Worm (Caenorhabditis elegans) whole organism, young adult: Measurements from ENCODE around the gene C44C10.5.

ENCODE experiments used
- B0336.3 ChIP-seq: fragments of 200-800 bp; sonication (Bioruptor generic); IDR thresholded peaks from 2 replicates; pipeline ENCODE4 v1.3.6; 2022; ENCODE audit warnings: missing genetic modification characterization, missing compliant biosample characterization
- F39B2.1 ChIP-seq: fragments of 200-800 bp; sonication (Bioruptor generic); IDR thresholded peaks from 2 replicates; pipeline ENCODE4 v1.3.6; 2022; ENCODE audit warnings: missing genetic modification reagents, missing genetic modification characterization, missing compliant biosample characterization
- K11D2.4 ChIP-seq: fragments of 200-800 bp; sonication (Bioruptor generic); IDR thresholded peaks from 2 replicates; pipeline ENCODE4 v1.3.6; 2022; ENCODE audit warnings: missing genetic modification reagents, missing genetic modification characterization, missing compliant biosample characterization
- K12H6.12 ChIP-seq: fragments of 200-800 bp; sonication (Bioruptor generic); optimal IDR thresholded peaks from 2 replicates; lab custom pipeline; 2018; ENCODE audit warnings: mild to moderate bottlenecking, missing genetic modification characterization, missing compliant biosample characterization
- Y53F4B.3 ChIP-seq: fragments of 200-800 bp; sonication (Bioruptor generic); IDR thresholded peaks from 2 replicates; pipeline ENCODE4 v1.3.6; 2022; ENCODE audit warnings: missing genetic modification reagents, missing genetic modification characterization, missing compliant biosample characterization
- Y53G8AR.9 ChIP-seq: fragments of 200-800 bp; sonication (Bioruptor generic); conservative IDR thresholded peaks from 2 replicates; pipeline ENCODE4 v1.3.6; 2022; ENCODE audit warnings: missing genetic modification reagents, missing genetic modification characterization, missing compliant biosample characterization
- Y67H2A.10 ChIP-seq: fragments of 200-800 bp; sonication (Bioruptor generic); conservative IDR thresholded peaks from 2 replicates; pipeline ENCODE4 v1.3.6; 2022; ENCODE audit warnings: missing genetic modification reagents, missing genetic modification characterization, missing compliant biosample characterization
- Y79H2A.3 ChIP-seq: fragments of 200-800 bp; sonication (Bioruptor generic); conservative IDR thresholded peaks from 2 replicates; pipeline ENCODE4 v1.3.6; 2022; ENCODE audit warnings: missing genetic modification reagents, missing genetic modification characterization, missing compliant biosample characterization
- atf-7 ChIP-seq: sonication (generic microtip); optimal IDR thresholded peaks from 2 replicates; lab custom pipeline; 2017; ENCODE audit warnings: mild to moderate bottlenecking, missing genetic modification characterization, missing compliant biosample characterization
- bed-1 ChIP-seq: fragments of 200-800 bp; sonication (Bioruptor generic); IDR thresholded peaks from 2 replicates; pipeline ENCODE4 v1.3.6; 2022; ENCODE audit warnings: missing genetic modification reagents, missing genetic modification characterization, missing compliant biosample characterization
- cebp-2 ChIP-seq: fragments of 200-800 bp; sonication (Bioruptor generic); IDR thresholded peaks from 2 replicates; pipeline ENCODE4 v1.3.6; 2022; ENCODE audit warnings: missing genetic modification characterization, missing compliant biosample characterization
- ceh-58 ChIP-seq: fragments of 200-800 bp; sonication (Bioruptor generic); IDR thresholded peaks from 2 replicates; pipeline ENCODE4 v1.3.6; 2022; ENCODE audit warnings: missing genetic modification characterization, missing compliant biosample characterization
- madf-10 ChIP-seq: sonication (generic microtip); optimal IDR thresholded peaks from 2 replicates; lab custom pipeline; 2016; ENCODE audit warnings: mild to moderate bottlenecking, missing genetic modification characterization, missing compliant biosample characterization
- madf-6 ChIP-seq: fragments of 200-800 bp; sonication (Bioruptor generic); IDR thresholded peaks from 2 replicates; pipeline ENCODE4 v1.3.6; 2022; ENCODE audit warnings: missing genetic modification reagents, missing genetic modification characterization, missing compliant biosample characterization
- mel-28 ChIP-seq: sonication (generic microtip); optimal IDR thresholded peaks from 2 replicates; lab custom pipeline; 2016; ENCODE audit warnings: borderline replicate concordance, mild to moderate bottlenecking, missing genetic modification characterization, missing compliant biosample characterization
- nhr-80 ChIP-seq: sonication (generic microtip); optimal IDR thresholded peaks from 2 replicates; lab custom pipeline; 2016; ENCODE audit warnings: missing genetic modification characterization, missing compliant biosample characterization
- pha-4 ChIP-seq: fragments of 150-350 bp; sonication (generic microtip); optimal IDR thresholded peaks from 2 replicates; lab custom pipeline; 2014; ENCODE audit warnings: missing biosample characterization, missing genetic modification reagents, missing genetic modification characterization
- sdz-38 ChIP-seq: sonication (generic microtip); optimal IDR thresholded peaks from 2 replicates; lab custom pipeline; 2016; ENCODE audit warnings: missing genotype, missing genetic modification characterization, missing compliant biosample characterization
- snpc-4 ChIP-seq, 5 experiments: fragments of 150-350 bp in 1 of 5; sonication (generic microtip) in 4 of 5; optimal IDR thresholded peaks; 2 replicates each; lab custom pipeline; 2014 to 2018; ENCODE audit warnings: missing genetic modification characterization in 5 of 5, missing biosample characterization in 3 of 5, antibody characterized with exemption in 2 of 5, mild to moderate bottlenecking in 2 of 5, missing compliant biosample characterization in 2 of 5, missing genotype in 2 of 5, moderate library complexity in 2 of 5, missing genetic modification reagents in 1 of 5
- xnd-1 ChIP-seq: sonication (generic microtip); optimal IDR thresholded peaks from 2 replicates; lab custom pipeline; 2016; ENCODE audit warnings: missing genotype, missing genetic modification reagents, missing genetic modification characterization, missing compliant biosample characterization
- ztf-28 ChIP-seq: fragments of 200-800 bp; sonication (Bioruptor generic); IDR thresholded peaks from 2 replicates; pipeline ENCODE4 v1.3.6; 2022; ENCODE audit warnings: missing genetic modification reagents, missing genetic modification characterization, missing compliant biosample characterization

The C44C10.5 gene

DNA sequence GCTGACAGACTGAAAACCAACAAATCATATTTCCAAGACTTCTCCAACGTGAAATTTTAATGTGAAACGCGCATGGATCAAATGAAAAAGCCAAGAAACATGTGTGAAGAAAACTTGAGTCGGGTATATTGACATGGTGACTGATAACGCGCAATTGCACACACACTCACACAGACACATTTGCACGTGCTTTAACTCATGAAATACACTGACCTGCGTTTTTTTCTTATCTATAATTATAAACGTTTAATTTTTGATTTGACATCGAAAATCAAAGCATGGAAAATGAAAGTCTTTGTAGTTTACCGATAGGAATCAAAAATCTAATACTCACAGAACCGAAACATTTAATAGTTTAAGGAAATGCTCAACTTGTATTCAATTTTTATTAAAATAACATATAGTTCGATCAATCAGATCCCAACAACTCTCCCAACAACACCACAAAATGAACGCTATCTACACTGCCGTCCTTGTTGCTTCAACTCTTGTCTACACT lies 48.3 kb downstream of the C44C10.5 start, which contains the start of gene nspa-9:
Gene nspa-9 (plus strand): TSS at position 449 of the 499 bp plus-strand sequence.
- TF ChIP-seq B0336.3 (GFP tag; lab: Robert Waterston, UW) = no peak
- no peak for TF ChIP-seq K12H6.12 (tag; lab: Kevin White, UChicago)
- no peak for TF ChIP-seq mel-28 (tag; lab: Kevin White, UChicago)
- no peak for TF ChIP-seq Y79H2A.3 (GFP tag; lab: Robert Waterston, UW)
- no peak for TF ChIP-seq ztf-28
- TF ChIP-seq K11D2.4 = no peak
- no peak for TF ChIP-seq Y53G8AR.9
- TF ChIP-seq ceh-58 (GFP tag; lab: Robert Waterston, UW) = no peak
- TF ChIP-seq xnd-1 (tag; lab: Kevin White, UChicago) = no peak
- TF ChIP-seq sdz-38 (tag; lab: Kevin White, UChicago) = no peak
- TF ChIP-seq madf-6 = no peak
- no peak for TF ChIP-seq Y53F4B.3 (GFP tag; lab: Robert Waterston, UW)
- no peak for TF ChIP-seq cebp-2 (GFP tag; lab: Robert Waterston, UW)
- no peak for TF ChIP-seq F39B2.1
- TF ChIP-seq nhr-80 (tag; lab: Kevin White, UChicago) = peak; percentile 86
- TF ChIP-seq snpc-4 (GFP tag; optimal IDR thresholded peaks at IDR 0.05; lab: Kevin White, UChicago) = no peak
- TF ChIP-seq snpc-4 (tag; optimal IDR thresholded peaks at IDR 0.05; lab: Kevin White, UChicago) = no peak
- TF ChIP-seq bed-1 (GFP tag; lab: Robert Waterston, UW) = no peak
- TF ChIP-seq atf-7 (tag; lab: Kevin White, UChicago) = peak; percentile 9
- TF ChIP-seq madf-10 = no peak
- no peak for TF ChIP-seq Y67H2A.10 (GFP tag; lab: Robert Waterston, UW)
- peak; percentile 38 for TF ChIP-seq pha-4
